Worm (Caenorhabditis elegans): ENCODE measurements around the gene efr-3.
A peak's percentile ranks its signal among the peaks of the same experiment; 100 is the strongest.

The efr-3 gene

DNA sequence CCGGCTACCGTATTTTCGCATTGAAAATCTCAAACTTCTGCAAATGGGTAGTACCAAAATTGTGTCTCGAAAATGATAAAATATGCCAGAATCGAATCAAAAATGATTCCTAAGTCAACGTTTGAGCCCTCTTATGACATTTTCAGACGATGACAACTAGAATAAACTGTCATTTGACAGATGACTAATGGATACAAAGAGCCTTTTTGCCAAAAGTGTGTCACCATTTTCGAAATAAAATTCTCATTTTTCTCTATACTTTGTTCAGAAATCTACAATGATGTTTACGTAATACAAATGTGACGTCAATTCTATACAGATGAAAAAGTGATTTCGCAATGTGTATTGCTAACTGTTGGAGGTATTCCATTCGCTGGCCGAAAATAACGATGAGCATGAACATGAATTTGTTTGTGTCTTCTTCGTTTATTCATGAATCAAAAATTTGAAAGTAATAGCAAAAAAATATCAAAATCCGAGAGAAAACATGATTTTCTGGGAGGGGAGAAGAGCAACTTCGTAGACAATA, 25.7 kb upstream of the efr-3 start (continued):
- no peak for TF ChIP-seq R02D3.7 (tag; optimal IDR thresholded peaks at IDR 0.05)
- TF ChIP-seq lin-38 (GFP tag; IDR thresholded peaks at IDR 0.05): peak; percentile 66
- no peak for TF ChIP-seq unc-39 (tag; optimal IDR thresholded peaks at IDR 0.05)
- peak in 1 of 2 experiments; percentile 65; a peak in 1 of 4 replicates for TF ChIP-seq madf-5 (GFP tag; IDR thresholded peaks at IDR 0.05)
- TF ChIP-seq hmg-1.1 (GFP tag; IDR thresholded peaks at IDR 0.05): peak; percentile 71
- TF ChIP-seq spr-3 (GFP tag; optimal IDR thresholded peaks at IDR 0.05): peak; percentile 50
- TF ChIP-seq T26A8.4 (GFP tag; IDR thresholded peaks at IDR 0.05): peak; percentile 94
- TF ChIP-seq ceh-82 (tag; optimal IDR thresholded peaks at IDR 0.05): no peak
- TF ChIP-seq aha-1 (tag): peak; percentile 75
- no peak for TF ChIP-seq ceh-28 (tag; optimal IDR thresholded peaks at IDR 0.05)
- TF ChIP-seq ceh-62 (tag; optimal IDR thresholded peaks at IDR 0.05): no peak
- TF ChIP-seq dmd-8 (GFP tag; IDR thresholded peaks at IDR 0.05): 0 out of 2 replicates have a peak, but pooled peaks have one; percentile 7
- no peak for TF ChIP-seq F26F4.8 (GFP tag; conservative IDR thresholded peaks at IDR 0.05)
- TF ChIP-seq Y5F2A.4 (GFP tag; optimal IDR thresholded peaks at IDR 0.05): peak; percentile 57
- TF ChIP-seq nhr-28 (tag; optimal IDR thresholded peaks at IDR 0.05): peak; percentile 26
- TF ChIP-seq dmd-9 (GFP tag; IDR thresholded peaks at IDR 0.05): peak; percentile 61; the same call in 1 of the 2 replicates
- peak; percentile 46 for TF ChIP-seq zip-2 (tag; optimal IDR thresholded peaks at IDR 0.05)
- peak; percentile 61 for TF ChIP-seq hlh-11 (tag; optimal IDR thresholded peaks at IDR 0.05)
- peak; percentile 16 to 76 for TF ChIP-seq daf-16 (GFP tag; optimal IDR thresholded peaks at IDR 0.05)
- TF ChIP-seq daf-16 (tag; optimal IDR thresholded peaks at IDR 0.05): peak; percentile 89
- 0 out of 2 replicates have a peak, but pooled peaks have one; percentile 26 for TF ChIP-seq daf-8 (GFP tag; IDR thresholded peaks at IDR 0.05)
- no peak for TF ChIP-seq tag-97 (GFP tag; IDR thresholded peaks at IDR 0.05)
- peak; percentile 18 for TF ChIP-seq mxl-3 (GFP tag; optimal IDR thresholded peaks at IDR 0.05)
- peak; percentile 56; the same call in 1 of the 2 replicates for TF ChIP-seq arid-1 (GFP tag; conservative IDR thresholded peaks at IDR 0.05)
- TF ChIP-seq saeg-2 (GFP tag; IDR thresholded peaks at IDR 0.05): peak; percentile 55; the same call in 1 of the 2 replicates
- no peak; the same call in 1 of the 2 replicates for TF ChIP-seq madf-9 (GFP tag; conservative IDR thresholded peaks at IDR 0.05)
- no peak for TF ChIP-seq egl-27 (tag; optimal IDR thresholded peaks at IDR 0.05)
- TF ChIP-seq nhr-6 (tag; optimal IDR thresholded peaks at IDR 0.05): peak; percentile 82

- TF ChIP-seq attf-4 (tag; optimal IDR thresholded peaks at IDR 0.05) (no peak), madf-9 (GFP tag; conservative IDR thresholded peaks at IDR 0.05) (peak; percentile 44), dmd-6 (GFP tag; IDR thresholded peaks at IDR 0.05) (no peak), mdl-1 (tag; optimal IDR thresholded peaks at IDR 0.05) (peak in 1 of 2 experiments; percentile 66), lim-7 (GFP tag; IDR thresholded peaks at IDR 0.05) (no peak), Y75B8A.6 (GFP tag; IDR thresholded peaks at IDR 0.05) (no peak), vab-7 (GFP tag; IDR thresholded peaks at IDR 0.05) (no peak), dmd-8 (GFP tag; IDR thresholded peaks at IDR 0.05) (peak; percentile 29; the same call in 1 of the 2 replicates), ceh-28 (tag; optimal IDR thresholded peaks at IDR 0.05) (no peak), aha-1 (tag) (peak; percentile 92), zag-1 (tag; optimal IDR thresholded peaks at IDR 0.05) (no peak), Y105C5A.15 (GFP tag; IDR thresholded peaks at IDR 0.05) (0 out of 2 replicates have a peak, but pooled peaks have one; percentile 41), nhr-76 (tag; optimal IDR thresholded peaks at IDR 0.05) (no peak), snpc-1.2 (GFP tag; IDR thresholded peaks at IDR 0.05) (0 out of 2 replicates have a peak, but pooled peaks have one; percentile 27), daf-16 (GFP tag; optimal IDR thresholded peaks at IDR 0.05) (no peak), daf-16 (tag; optimal IDR thresholded peaks at IDR 0.05) (peak; percentile 56), nhr-28 (tag; optimal IDR thresholded peaks at IDR 0.05) (peak; percentile 11), tag-97 (GFP tag; IDR thresholded peaks at IDR 0.05) (no peak), mdt-29 (GFP tag; IDR thresholded peaks at IDR 0.05) (no peak), pqm-1 (tag; optimal IDR thresholded peaks at IDR 0.05) (peak; percentile 18), ama-1 (optimal IDR thresholded peaks at IDR 0.05) (peak; percentile 48), Y5F2A.4 (GFP tag; optimal IDR thresholded peaks at IDR 0.05) (no peak), F26F4.8 (GFP tag; conservative IDR thresholded peaks at IDR 0.05) (no peak), ceh-44 (GFP tag; IDR thresholded peaks at IDR 0.05) (no peak), R02D3.7 (tag; optimal IDR thresholded peaks at IDR 0.05) (no peak), mxl-3 (GFP tag; optimal IDR thresholded peaks at IDR 0.05) (peak; percentile 38), hlh-30 (tag; optimal IDR thresholded peaks at IDR 0.05; ENCODE audit: insufficient read depth) (peak; percentile 75), ztf-7 (tag; optimal IDR thresholded peaks at IDR 0.05) (peak; percentile 30), ces-1 (GFP tag; optimal IDR thresholded peaks at IDR 0.05) (no peak), duxl-1 (tag; optimal IDR thresholded peaks at IDR 0.05; ENCODE audit: poor library complexity) (no peak), nhr-6 (tag; optimal IDR thresholded peaks at IDR 0.05) (no peak)
These were observed 24.5 kb upstream of the efr-3 start, which contains the start of gene C32D5.8 for ce11 chrII:6345195-6346158. Gene C32D5.8 (minus strand): TSS chrII:6345964.
